Fruit fly (Drosophila melanogaster) whole organism, adult: ENCODE data around the gene CG46525.

Source experiments
- CG12768 ChIP-seq: fragments of 200-800 bp; sonication (Bioruptor generic); optimal IDR thresholded peaks from 2 replicates; lab custom pipeline; 2017; ENCODE audit warnings: missing biosample characterization, missing genetic modification characterization, mild to moderate bottlenecking, moderate library complexity, missing genetic modification reagents
- CG1620 ChIP-seq: fragments of 200-800 bp; sonication (Bioruptor generic); optimal IDR thresholded peaks from 2 replicates; lab custom pipeline; 2016; ENCODE audit warnings: missing biosample characterization, missing genetic modification characterization
- CG5204 ChIP-seq: fragments of 200-800 bp; sonication (Bioruptor generic); optimal IDR thresholded peaks from 2 replicates; lab custom pipeline; 2016; ENCODE audit warnings: missing biosample characterization, missing genetic modification characterization
- Clk ChIP-seq: fragments of 200-800 bp; sonication (Bioruptor generic); optimal IDR thresholded peaks from 2 replicates; lab custom pipeline; 2017; ENCODE audit warnings: missing biosample characterization, missing genetic modification characterization
- Hr96 ChIP-seq: fragments of 200-800 bp; sonication (Bioruptor generic); optimal IDR thresholded peaks from 2 replicates; lab custom pipeline; 2016; ENCODE audit warnings: missing biosample characterization, missing genetic modification characterization
- Mnt ChIP-seq: fragments of 200-800 bp; sonication (Bioruptor generic); optimal IDR thresholded peaks from 2 replicates; lab custom pipeline; 2016; ENCODE audit warnings: missing biosample characterization, mild to moderate bottlenecking, missing genetic modification characterization
- bab1 ChIP-seq: fragments of 200-800 bp; sonication (Bioruptor generic); optimal IDR thresholded peaks from 3 replicates; lab custom pipeline; 2019; ENCODE audit warnings: missing biosample characterization, mild to moderate bottlenecking, missing genetic modification characterization, moderate library complexity
- cic ChIP-seq: fragments of 200-800 bp; sonication (Bioruptor generic); optimal IDR thresholded peaks from 2 replicates; lab custom pipeline; 2017; ENCODE audit warnings: missing biosample characterization, mild to moderate bottlenecking, missing genetic modification characterization, moderate library complexity
- cnc ChIP-seq, 2 experiments: fragments of >200 bp; optimal IDR thresholded peaks; 2 replicates each; lab custom pipeline; 2017
- kay ChIP-seq: fragments of 200-800 bp; sonication (Bioruptor generic); peaks from one replicate; lab custom pipeline; 2016; ENCODE audit warnings: missing biosample characterization, missing genetic modification characterization, borderline replicate concordance
- ovo ChIP-seq: fragments of 200-800 bp; sonication (Bioruptor generic); optimal IDR thresholded peaks from 2 replicates; lab custom pipeline; 2016; ENCODE audit warnings: missing biosample characterization, missing genetic modification characterization
- pad ChIP-seq: fragments of 200-800 bp; sonication (Bioruptor generic); optimal IDR thresholded peaks from 3 replicates; lab custom pipeline; 2017; ENCODE audit warnings: missing biosample characterization, missing genetic modification characterization, mild to moderate bottlenecking, moderate library complexity, missing genetic modification reagents
- tj ChIP-seq: fragments of 200-800 bp; sonication (Bioruptor generic); optimal IDR thresholded peaks from 3 replicates; lab custom pipeline; 2017; ENCODE audit warnings: missing biosample characterization, mild to moderate bottlenecking, missing genetic modification characterization, moderate library complexity

DNA sequence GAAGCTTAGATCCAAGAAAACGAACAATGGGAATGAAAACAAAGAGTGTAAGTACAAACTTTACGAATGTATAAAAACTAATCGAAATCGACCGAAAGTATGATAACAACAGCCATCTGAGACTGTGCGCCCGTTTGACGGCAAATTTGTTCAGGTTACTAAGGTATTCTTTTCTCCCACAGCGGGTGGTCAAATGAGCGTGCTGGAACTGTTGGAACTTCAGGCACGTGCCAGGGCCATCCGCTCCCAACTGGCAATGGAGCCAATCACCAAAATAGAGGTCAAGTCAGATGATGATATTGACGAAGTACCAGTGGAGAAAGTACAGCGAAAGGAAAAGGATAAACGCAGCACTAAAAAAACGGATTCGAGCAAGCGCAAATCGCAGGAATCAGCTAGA, 38.7 kb upstream of the CG46525 start, which contains the start of gene CG12229:
- no peak for TF ChIP-seq tj
- no peak for TF ChIP-seq Mnt (GFP tag; lab: Kevin White, UChicago)
- no peak for TF ChIP-seq cnc (optimal IDR thresholded peaks at IDR 0.05; lab: Kevin White, UChicago)
- TF ChIP-seq CG1620: no peak
- no peak for TF ChIP-seq bab1 (GFP tag; lab: Kevin White, UChicago)
- no peak for TF ChIP-seq Clk (GFP tag; lab: Kevin White, UChicago)
- no peak for TF ChIP-seq kay (GFP tag; lab: Kevin White, UChicago)
- no peak for TF ChIP-seq Hr96 (GFP tag; lab: Kevin White, UChicago)
- TF ChIP-seq CG12768: no peak
- TF ChIP-seq ovo (GFP tag; lab: Kevin White, UChicago): no peak
- no peak for TF ChIP-seq cic (GFP tag; lab: Kevin White, UChicago)
- no peak for TF ChIP-seq pad (GFP tag; lab: Kevin White, UChicago)
- no peak for TF ChIP-seq CG5204
